Fruit fly (Drosophila melanogaster): ENCODE data around the gene Sid.

Sid gene

dm6 chr3R:28629186-28629979, 41.1 kb upstream of the Sid start (continued):
- TF ChIP-seq jumu (GFP tag; optimal IDR thresholded peaks at IDR 0.05) (no peak), zfh1 (GFP tag; IDR thresholded peaks at IDR 0.05) (no peak), eyg (GFP tag; optimal IDR thresholded peaks at IDR 0.05) (no peak), al (GFP tag; IDR thresholded peaks at IDR 0.05) (no peak), CG12299 (tag; optimal IDR thresholded peaks at IDR 0.05) (no peak), CG18476 (GFP tag; optimal IDR thresholded peaks at IDR 0.05) (no peak), Hmx (GFP tag; optimal IDR thresholded peaks at IDR 0.05) (no peak), gro (GFP tag; optimal IDR thresholded peaks at IDR 0.05) (no peak), CG12769 (tag; optimal IDR thresholded peaks at IDR 0.05) (peak; percentile 11), CG10462 (GFP tag; optimal IDR thresholded peaks at IDR 0.05) (no peak), Dref (GFP tag; IDR thresholded peaks at IDR 0.05) (no peak), mirr (GFP tag; optimal IDR thresholded peaks at IDR 0.05) (no peak), CG31224 (GFP tag; IDR thresholded peaks at IDR 0.05) (no peak), ssp (GFP tag; IDR thresholded peaks at IDR 0.05) (no peak), CG18599 (GFP tag; optimal IDR thresholded peaks at IDR 0.05) (no peak), eve (GFP tag; optimal IDR thresholded peaks at IDR 0.05) (peak in 1 of 2 experiments; percentile 29), Drgx (GFP tag; IDR thresholded peaks at IDR 0.05) (0 out of 2 replicates have a peak, but pooled peaks have one; percentile 18), gsb (GFP tag; IDR thresholded peaks at IDR 0.05) (no peak), nom (GFP tag; optimal IDR thresholded peaks at IDR 0.05) (no peak), fd102C (GFP tag; optimal IDR thresholded peaks at IDR 0.05) (no peak), sim (GFP tag; IDR thresholded peaks at IDR 0.05) (no peak), Dbx (GFP tag; IDR thresholded peaks at IDR 0.05) (no peak), Ada2b (GFP tag; IDR thresholded peaks at IDR 0.05) (no peak), ac (GFP tag; optimal IDR thresholded peaks at IDR 0.05) (no peak), Antp (GFP tag; optimal IDR thresholded peaks at IDR 0.05) (no peak), CG17328 (GFP tag; IDR thresholded peaks at IDR 0.05) (no peak), Sry-δ (GFP tag; optimal IDR thresholded peaks at IDR 0.05) (no peak), dmrt99B (tag; optimal IDR thresholded peaks at IDR 0.05) (peak; percentile 47), mam (GFP tag; optimal IDR thresholded peaks at IDR 0.05) (no peak), CG6654 (GFP tag; optimal IDR thresholded peaks at IDR 0.05) (no peak), Dad (GFP tag; optimal IDR thresholded peaks at IDR 0.05) (no peak), esg (GFP tag; conservative IDR thresholded peaks at IDR 0.05) (no peak), CG12219 (GFP tag; optimal IDR thresholded peaks at IDR 0.05) (no peak), CG4282 (GFP tag; optimal IDR thresholded peaks at IDR 0.05) (no peak), CG17361 (GFP tag; IDR thresholded peaks at IDR 0.05) (peak; percentile 53; the same call in 1 of the 3 replicates), onecut (GFP tag; IDR thresholded peaks at IDR 0.05) (no peak), Sox100B (GFP tag; optimal IDR thresholded peaks at IDR 0.05) (peak; percentile 41), otp (GFP tag; IDR thresholded peaks at IDR 0.05) (no peak), CG15601 (tag; optimal IDR thresholded peaks at IDR 0.05) (peak; percentile 1), CG7556 (GFP tag; optimal IDR thresholded peaks at IDR 0.05) (peak; percentile 27), Hsf (GFP tag; optimal IDR thresholded peaks at IDR 0.05) (no peak), HLHmδ (GFP tag; optimal IDR thresholded peaks at IDR 0.05) (no peak), MTF-1 (GFP tag; optimal IDR thresholded peaks at IDR 0.05; ENCODE audit: borderline replicate concordance) (no peak), lbe (GFP tag; optimal IDR thresholded peaks at IDR 0.05) (no peak), NC2β (GFP tag; optimal IDR thresholded peaks at IDR 0.05) (no peak), CG33557 (GFP tag; optimal IDR thresholded peaks at IDR 0.05) (no peak), kah (GFP tag; optimal IDR thresholded peaks at IDR 0.05) (no peak), CG12155 (GFP tag; optimal IDR thresholded peaks at IDR 0.05) (no peak), CG9932 (GFP tag; IDR thresholded peaks at IDR 0.05) (no peak), CG30403 (GFP tag; optimal IDR thresholded peaks at IDR 0.05) (peak; percentile 20), NFAT (GFP tag; IDR thresholded peaks at IDR 0.05) (no peak)
